Worm (Caenorhabditis elegans) whole organism, late embryonic: ENCODE measurements around the gene C16B8.4.
A peak's percentile ranks its signal among the peaks of the same experiment; 100 is the strongest.

Experiments used
- C38D4.7 ChIP-seq: fragments of 200-800 bp; sonication (Bioruptor generic); optimal IDR thresholded peaks from 2 replicates; lab custom pipeline; 2018; ENCODE audit warnings: mild to moderate bottlenecking, missing genetic modification characterization, moderate library complexity, missing compliant biosample characterization
- ceh-48 ChIP-seq: sonication (generic microtip); optimal IDR thresholded peaks from 2 replicates; lab custom pipeline; 2016; ENCODE audit warnings: missing genetic modification characterization, inconsistent platforms, missing compliant biosample characterization
- fax-1 ChIP-seq: sonication (generic microtip); optimal IDR thresholded peaks from 2 replicates; lab custom pipeline; 2016; ENCODE audit warnings: missing genotype, missing genetic modification characterization, missing compliant biosample characterization
- fkh-10 ChIP-seq: fragments of 150-350 bp; optimal IDR thresholded peaks from 2 replicates; lab custom pipeline; 2014; ENCODE audit warnings: missing biosample characterization, missing genetic modification reagents, missing genetic modification characterization
- hlh-30 ChIP-seq: sonication (generic microtip); optimal IDR thresholded peaks from 2 replicates; lab custom pipeline; 2017; ENCODE audit warnings: antibody characterized with exemption, missing genetic modification characterization, missing compliant biosample characterization; ENCODE audit not compliant: insufficient read depth
- lin-11 ChIP-seq: fragments of 200-800 bp; sonication (Bioruptor generic); optimal IDR thresholded peaks from 2 replicates; lab custom pipeline; 2018; ENCODE audit warnings: mild to moderate bottlenecking, missing genetic modification characterization, missing compliant biosample characterization
- pag-3 ChIP-seq: sonication (generic microtip); optimal IDR thresholded peaks from 2 replicates; lab custom pipeline; 2016; ENCODE audit warnings: missing compliant biosample characterization, missing genetic modification characterization, borderline replicate concordance
- pha-4 ChIP-seq: fragments of 150-350 bp; optimal IDR thresholded peaks from 2 replicates; lab custom pipeline; 2018; ENCODE audit warnings: missing biosample characterization, missing genetic modification reagents, missing genetic modification characterization
- tbx-2 ChIP-seq: sonication (generic microtip); optimal IDR thresholded peaks from 2 replicates; lab custom pipeline; 2016; ENCODE audit warnings: missing genetic modification characterization, missing compliant biosample characterization
- ttx-3 ChIP-seq: sonication (generic microtip); optimal IDR thresholded peaks from 2 replicates; lab custom pipeline; 2016; ENCODE audit warnings: missing genetic modification reagents, missing genetic modification characterization, missing compliant biosample characterization
- unc-3 ChIP-seq, 2 experiments: fragments of 200-800 bp in 1 of 2; sonication (Bioruptor generic) in 1 of 2; sonication (generic microtip) in 1 of 2; conservative IDR thresholded peaks in 1 of 2; optimal IDR thresholded peaks in 1 of 2; 2 replicates each; pipeline versions ENCODE4 v1.3.6 to Lab custom; 2016 to 2022; ENCODE audit warnings: missing compliant biosample characterization in 2 of 2, missing genetic modification characterization in 2 of 2, missing genetic modification reagents in 1 of 2
- unc-86 ChIP-seq: sonication (generic microtip); optimal IDR thresholded peaks from 2 replicates; lab custom pipeline; 2016; ENCODE audit warnings: missing genetic modification characterization, missing compliant biosample characterization

DNA sequence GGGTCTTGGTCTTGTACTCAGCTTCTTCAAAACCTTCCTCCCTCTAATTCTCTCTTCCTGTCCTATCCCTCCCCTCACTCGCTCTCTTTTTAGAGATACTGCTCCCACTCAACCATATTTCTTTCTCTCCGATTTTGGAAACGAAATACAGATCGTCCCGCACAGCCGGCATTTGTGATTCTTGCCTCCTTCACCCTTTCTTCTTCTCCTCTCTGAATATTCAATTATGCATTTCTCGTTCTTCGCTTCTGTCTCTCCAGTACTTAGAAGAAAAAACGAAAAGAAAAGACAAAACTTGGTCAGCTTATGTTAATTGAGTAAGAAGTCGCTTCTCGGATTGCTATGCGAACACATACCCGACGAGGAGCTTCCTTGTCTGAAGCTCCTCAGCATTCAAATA, 17.5 kb upstream of the C16B8.4 start:
- TF ChIP-seq ceh-48 (tag; lab: Kevin White, UChicago) (no peak), fkh-10 (GFP tag; lab: Kevin White, UChicago) (no peak), ttx-3 (tag; lab: Kevin White, UChicago) (no peak), fax-1 (tag; lab: Kevin White, UChicago) (no peak), lin-11 (tag; lab: Kevin White, UChicago) (no peak), C38D4.7 (no peak), hlh-30 (tag; lab: Kevin White, UChicago) (no peak), unc-3 (GFP tag; conservative IDR thresholded peaks at IDR 0.05; lab: Robert Waterston, UW) (no peak), unc-3 (tag; optimal IDR thresholded peaks at IDR 0.05; lab: Kevin White, UChicago) (no peak), unc-86 (tag; lab: Kevin White, UChicago) (no peak), pag-3 (tag; lab: Kevin White, UChicago) (no peak), pha-4 (no peak), tbx-2 (tag; lab: Kevin White, UChicago) (peak; percentile 8)
